Worm (Caenorhabditis elegans): ENCODE data around the gene nhr-132.

DNA sequence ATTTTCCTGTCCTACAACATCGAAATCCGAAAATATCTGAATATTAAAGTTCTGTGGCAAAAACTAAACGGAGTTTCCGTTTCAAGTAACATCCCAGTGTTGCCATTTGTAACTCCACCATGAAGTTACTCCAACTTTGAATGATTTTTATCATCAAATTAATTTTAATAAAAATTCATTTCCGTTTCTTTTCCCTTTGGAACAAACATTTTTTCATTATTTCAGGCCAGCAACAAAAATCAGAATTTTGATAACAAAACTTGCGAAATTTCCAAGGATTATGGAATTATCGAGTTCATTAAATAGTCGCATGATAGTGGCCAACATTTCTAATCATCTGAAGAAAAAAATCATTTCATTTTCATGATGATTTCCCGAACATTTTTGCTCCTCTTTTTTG is 28.6 kb downstream of the nhr-132 start, which contains the start of gene C14C6.2:
- TF ChIP-seq ztf-29 (GFP tag; IDR thresholded peaks at IDR 0.05) (no peak), ref-1 (GFP tag; conservative IDR thresholded peaks at IDR 0.05) (no peak), med-1 (GFP tag; optimal IDR thresholded peaks at IDR 0.05; ENCODE audit: insufficient read depth) (no peak), cog-1 (tag; optimal IDR thresholded peaks at IDR 0.05) (no peak), flt-1 (GFP tag; IDR thresholded peaks at IDR 0.05) (no peak), tab-1 (GFP tag; IDR thresholded peaks at IDR 0.05) (no peak)
